Worm (Caenorhabditis elegans) whole organism, L3 larva: ENCODE results near the gene F55G1.1.

Experiments
- R02D3.7 ChIP-seq: fragments of 150-350 bp; optimal IDR thresholded peaks from 2 replicates; lab custom pipeline; 2014; ENCODE audit warnings: missing biosample characterization, missing genetic modification characterization
- ZK546.5 ChIP-seq: sonication (generic microtip); optimal IDR thresholded peaks from 2 replicates; lab custom pipeline; 2017; ENCODE audit warnings: missing biosample characterization, missing genetic modification characterization
- aly-2 ChIP-seq: fragments of 150-350 bp; optimal IDR thresholded peaks from 2 replicates; lab custom pipeline; 2014; ENCODE audit warnings: missing biosample characterization, missing genetic modification characterization
- ama-1 ChIP-seq: fragments of 150-350 bp; optimal IDR thresholded peaks from 2 replicates; lab custom pipeline; 2018
- ceh-16 ChIP-seq: sonication (generic microtip); optimal IDR thresholded peaks from 2 replicates; lab custom pipeline; 2017; ENCODE audit warnings: missing biosample characterization, missing genetic modification characterization
- ceh-28 ChIP-seq: fragments of 150-350 bp; optimal IDR thresholded peaks from 2 replicates; lab custom pipeline; 2014; ENCODE audit warnings: missing biosample characterization, missing genetic modification reagents, missing genetic modification characterization
- ceh-82 ChIP-seq: fragments of 150-350 bp; optimal IDR thresholded peaks from 2 replicates; lab custom pipeline; 2014; ENCODE audit warnings: missing biosample characterization, missing genetic modification characterization
- ceh-9 ChIP-seq: sonication (generic microtip); optimal IDR thresholded peaks from 2 replicates; lab custom pipeline; 2018; ENCODE audit warnings: missing biosample characterization, missing genetic modification characterization
- daf-12 ChIP-seq: fragments of 150-350 bp; optimal IDR thresholded peaks from 2 replicates; lab custom pipeline; 2014; ENCODE audit warnings: missing biosample characterization, missing genetic modification reagents, missing genetic modification characterization
- egl-27 ChIP-seq: sonication (generic microtip); optimal IDR thresholded peaks from 4 replicates; lab custom pipeline; 2017; ENCODE audit warnings: missing biosample characterization, missing genetic modification reagents, missing genetic modification characterization
- egl-5 ChIP-seq: fragments of 150-350 bp; optimal IDR thresholded peaks from 2 replicates; lab custom pipeline; 2017; ENCODE audit warnings: missing biosample characterization, missing genetic modification reagents, missing genetic modification characterization, inconsistent platforms
- elt-1 ChIP-seq: fragments of 150-350 bp; optimal IDR thresholded peaks from 2 replicates; lab custom pipeline; 2014; ENCODE audit warnings: missing biosample characterization, missing genetic modification characterization
- elt-2 ChIP-seq: sonication (generic microtip); optimal IDR thresholded peaks from 2 replicates; lab custom pipeline; 2016; ENCODE audit warnings: missing genetic modification reagents, mild to moderate bottlenecking, missing genetic modification characterization, missing compliant biosample characterization
- elt-3 ChIP-seq, 3 experiments: fragments of 150-350 bp in 1 of 3; sonication (generic microtip) in 2 of 3; optimal IDR thresholded peaks; 2 replicates in 2 of 3; 4 replicates in 1 of 3; lab custom pipeline; 2014 to 2017; ENCODE audit warnings: missing biosample characterization in 3 of 3, missing genetic modification characterization in 3 of 3
- eor-1 ChIP-seq, 2 experiments: fragments of 150-350 bp; optimal IDR thresholded peaks; 2 replicates each; lab custom pipeline; 2014 to 2018; ENCODE audit warnings: missing biosample characterization in 2 of 2, missing genetic modification characterization in 2 of 2
- fkh-10 ChIP-seq: sonication (generic microtip); optimal IDR thresholded peaks from 2 replicates; lab custom pipeline; 2017; ENCODE audit warnings: missing biosample characterization, missing genetic modification reagents, missing genetic modification characterization
- fkh-2 ChIP-seq: fragments of 150-350 bp; optimal IDR thresholded peaks from 2 replicates; lab custom pipeline; 2014; ENCODE audit warnings: missing biosample characterization, missing genetic modification reagents, missing genetic modification characterization
- fos-1 ChIP-seq: fragments of 150-350 bp; optimal IDR thresholded peaks from 2 replicates; lab custom pipeline; 2014; ENCODE audit warnings: missing biosample characterization, missing genetic modification characterization
- hmg-11 ChIP-seq: sonication (generic microtip); optimal IDR thresholded peaks from 2 replicates; lab custom pipeline; 2016; ENCODE audit warnings: missing genetic modification characterization, missing compliant biosample characterization
- jun-1 ChIP-seq: fragments of 150-350 bp; optimal IDR thresholded peaks from 2 replicates; lab custom pipeline; 2014; ENCODE audit warnings: missing biosample characterization, missing genetic modification reagents, missing genetic modification characterization
- lin-15B ChIP-seq: fragments of 150-350 bp; optimal IDR thresholded peaks from 2 replicates; lab custom pipeline; 2014; ENCODE audit warnings: missing biosample characterization, missing genetic modification characterization
- lin-39 ChIP-seq: fragments of 150-350 bp; optimal IDR thresholded peaks from 2 replicates; lab custom pipeline; 2018; ENCODE audit warnings: missing biosample characterization, missing genetic modification reagents, missing genetic modification characterization
- lsy-12 ChIP-seq: sonication (generic microtip); optimal IDR thresholded peaks from 2 replicates; lab custom pipeline; 2016; ENCODE audit warnings: mild to moderate bottlenecking, missing genetic modification characterization, missing compliant biosample characterization
- mml-1 ChIP-seq: fragments of 150-350 bp; sonication (generic microtip); optimal IDR thresholded peaks from 3 replicates; lab custom pipeline; 2014; ENCODE audit warnings: missing biosample characterization, missing genetic modification characterization
- nfya-1 ChIP-seq: sonication (generic microtip); optimal IDR thresholded peaks from 2 replicates; lab custom pipeline; 2017; ENCODE audit warnings: missing genetic modification characterization, mild to moderate bottlenecking, missing compliant biosample characterization, antibody characterized with exemption, moderate library complexity; ENCODE audit not compliant: insufficient read depth
- nhr-12 ChIP-seq: fragments of 150-350 bp; optimal IDR thresholded peaks from 2 replicates; lab custom pipeline; 2014; ENCODE audit warnings: missing biosample characterization, missing genetic modification characterization
- nhr-23 ChIP-seq: fragments of 150-350 bp; optimal IDR thresholded peaks from 2 replicates; lab custom pipeline; 2014; ENCODE audit warnings: missing biosample characterization, missing genetic modification reagents, missing genetic modification characterization
- nhr-237 ChIP-seq: fragments of 150-350 bp; optimal IDR thresholded peaks from 2 replicates; lab custom pipeline; 2014; ENCODE audit warnings: missing biosample characterization, missing genetic modification characterization
- nhr-28 ChIP-seq: fragments of 150-350 bp; optimal IDR thresholded peaks from 2 replicates; lab custom pipeline; 2014; ENCODE audit warnings: missing biosample characterization, missing genetic modification characterization
- nhr-43 ChIP-seq: sonication (generic microtip); optimal IDR thresholded peaks from 2 replicates; lab custom pipeline; 2016; ENCODE audit warnings: mild to moderate bottlenecking, missing genetic modification characterization, missing compliant biosample characterization; ENCODE audit not compliant: poor library complexity, severe bottlenecking
- nhr-67 ChIP-seq: fragments of 150-350 bp; optimal IDR thresholded peaks from 2 replicates; lab custom pipeline; 2014; ENCODE audit warnings: missing biosample characterization, missing genetic modification characterization
- nhr-76 ChIP-seq: fragments of 150-350 bp; sonication (generic microtip); optimal IDR thresholded peaks from 5 replicates; lab custom pipeline; 2014; ENCODE audit warnings: missing biosample characterization, missing genetic modification characterization
- nhr-77 ChIP-seq: fragments of 150-350 bp; optimal IDR thresholded peaks from 2 replicates; lab custom pipeline; 2014; ENCODE audit warnings: missing biosample characterization, missing genetic modification characterization
- pha-4 ChIP-seq: fragments of 150-350 bp; optimal IDR thresholded peaks from 2 replicates; lab custom pipeline; 2014; ENCODE audit warnings: missing biosample characterization, missing genetic modification reagents, missing genetic modification characterization
- pqm-1 ChIP-seq: fragments of 150-350 bp; optimal IDR thresholded peaks from 2 replicates; lab custom pipeline; 2017; ENCODE audit warnings: missing biosample characterization, missing genetic modification characterization, inconsistent platforms
- sea-2 ChIP-seq: fragments of 150-350 bp; sonication (generic microtip); optimal IDR thresholded peaks from 4 replicates; lab custom pipeline; 2014; ENCODE audit warnings: missing biosample characterization, missing genetic modification reagents, missing genetic modification characterization
- skn-1 ChIP-seq: fragments of 150-350 bp; optimal IDR thresholded peaks from 2 replicates; lab custom pipeline; 2014; ENCODE audit warnings: missing biosample characterization, missing genetic modification characterization
- snpc-4 ChIP-seq: fragments of 150-350 bp; optimal IDR thresholded peaks from 2 replicates; lab custom pipeline; 2014; ENCODE audit warnings: missing biosample characterization, missing genetic modification characterization
- tbx-2 ChIP-seq: sonication (generic microtip); optimal IDR thresholded peaks from 2 replicates; lab custom pipeline; 2016; ENCODE audit warnings: mild to moderate bottlenecking, missing genetic modification characterization, missing compliant biosample characterization
- unc-39 ChIP-seq: sonication (generic microtip); optimal IDR thresholded peaks from 4 replicates; lab custom pipeline; 2017; ENCODE audit warnings: missing biosample characterization, missing genetic modification characterization
- zag-1 ChIP-seq: fragments of 150-350 bp; optimal IDR thresholded peaks from 2 replicates; lab custom pipeline; 2014; ENCODE audit warnings: missing biosample characterization, missing genetic modification characterization
- ztf-11 ChIP-seq: fragments of 150-350 bp; optimal IDR thresholded peaks from 2 replicates; lab custom pipeline; 2014; ENCODE audit warnings: missing biosample characterization, missing genetic modification characterization

Gene F55G1.1

ce11 chrIV:7500924-7501323, 9.4 kb downstream of the F55G1.1 start:
- no peak for TF ChIP-seq nhr-77
- TF ChIP-seq elt-1: peak; percentile 64

- TF ChIP-seq nhr-43 (tag; lab: Kevin White, UChicago): no peak
- TF ChIP-seq ceh-9 (tag; lab: Kevin White, UChicago): no peak
- no peak for TF ChIP-seq ama-1
- no peak for TF ChIP-seq ceh-82 (tag; lab: Kevin White, UChicago)
- TF ChIP-seq elt-2 (tag; lab: Kevin White, UChicago): peak; percentile 46
These were observed 9.8 kb downstream of the F55G1.1 start, which contains the start of gene F55G1.15 for ce11 chrIV:7501337-7501736. Gene F55G1.15, minus strand, starts transcription at chrIV:7501437.

DNA sequence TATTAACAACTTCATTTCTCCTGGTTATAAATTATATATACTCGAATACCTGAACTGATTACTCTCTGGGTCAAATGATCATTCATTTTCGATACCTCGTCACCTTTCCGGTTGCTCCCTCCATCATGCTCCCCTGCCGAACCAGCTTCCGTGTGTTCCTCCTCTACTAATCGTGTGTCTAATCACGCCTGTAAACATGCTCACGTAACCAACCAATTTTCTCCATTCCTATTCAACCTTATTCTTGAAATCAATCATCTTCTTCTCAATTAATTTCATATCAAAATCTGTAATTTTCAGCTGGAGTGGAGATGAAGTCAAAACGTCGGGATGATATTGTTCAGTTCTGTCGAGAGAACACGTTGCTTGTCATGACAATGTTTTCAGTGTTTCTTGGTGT, 11.8 kb downstream of the F55G1.1 start, which contains the start of gene glt-6:
TSS of gene glt-6 (plus strand) at position 301 of the 400 bp plus-strand sequence.
- TF ChIP-seq nhr-23 (tag; lab: Kevin White, UChicago): no peak
- no peak for TF ChIP-seq ztf-11 (tag; lab: Kevin White, UChicago)
- TF ChIP-seq eor-1 (tag; optimal IDR thresholded peaks at IDR 0.05; lab: Kevin White, UChicago): no peak
- TF ChIP-seq ZK546.5 (tag; lab: Kevin White, UChicago): no peak
- TF ChIP-seq nhr-28: no peak
- no peak for TF ChIP-seq fkh-10 (GFP tag; lab: Kevin White, UChicago)
- no peak for TF ChIP-seq jun-1 (tag; lab: Kevin White, UChicago)
- TF ChIP-seq ceh-16: no peak
- TF ChIP-seq daf-12: no peak
- TF ChIP-seq nhr-237: no peak
- no peak for TF ChIP-seq elt-3 (tag; optimal IDR thresholded peaks at IDR 0.05; lab: Kevin White, UChicago)
- no peak for TF ChIP-seq ceh-9 (tag; lab: Kevin White, UChicago)
- no peak for TF ChIP-seq nfya-1 (tag; lab: Kevin White, UChicago)
- TF ChIP-seq aly-2 (tag; lab: Kevin White, UChicago): no peak
- TF ChIP-seq fkh-2 (tag; lab: Kevin White, UChicago): no peak
- TF ChIP-seq egl-5 (tag; lab: Kevin White, UChicago): no peak
- no peak for TF ChIP-seq snpc-4 (tag; lab: Kevin White, UChicago)
- TF ChIP-seq lin-15B (tag; lab: Kevin White, UChicago): no peak
- TF ChIP-seq pqm-1 (tag; lab: Kevin White, UChicago): no peak
- no peak for TF ChIP-seq nhr-67

ce11 chrIV:7505866-7506488, 14.4 kb downstream of the F55G1.1 start:
- no peak for TF ChIP-seq ZK546.5 (tag; lab: Kevin White, UChicago)
- no peak for TF ChIP-seq zag-1 (tag; lab: Kevin White, UChicago)
- TF ChIP-seq pqm-1 (tag; lab: Kevin White, UChicago): peak; percentile 4
- TF ChIP-seq nhr-43 (tag; lab: Kevin White, UChicago): peak; percentile 54
- TF ChIP-seq ceh-28: no peak
- TF ChIP-seq nhr-28: no peak
- no peak for TF ChIP-seq skn-1
- peak; percentile 44 for TF ChIP-seq aly-2 (tag; lab: Kevin White, UChicago)
- no peak for TF ChIP-seq nhr-12 (tag; lab: Kevin White, UChicago)
- TF ChIP-seq elt-1: no peak
- no peak for TF ChIP-seq nhr-76 (tag; lab: Kevin White, UChicago)
- TF ChIP-seq egl-27 (tag; lab: Kevin White, UChicago): no peak
- TF ChIP-seq elt-3 (tag; optimal IDR thresholded peaks at IDR 0.05; lab: Kevin White, UChicago): no peak
- TF ChIP-seq pha-4: peak; percentile 65
- TF ChIP-seq hmg-11: no peak
- TF ChIP-seq eor-1 (tag; optimal IDR thresholded peaks at IDR 0.05; lab: Kevin White, UChicago): no peak
- TF ChIP-seq mml-1 (tag; lab: Kevin White, UChicago): no peak
- peak; percentile 30 for TF ChIP-seq R02D3.7 (tag; lab: Kevin White, UChicago)
- TF ChIP-seq unc-39 (tag; lab: Kevin White, UChicago): no peak
- TF ChIP-seq tbx-2 (tag; lab: Kevin White, UChicago): no peak
- no peak for TF ChIP-seq fkh-2 (tag; lab: Kevin White, UChicago)
- peak; percentile 95 for TF ChIP-seq ama-1
- no peak for TF ChIP-seq ceh-16
- no peak for TF ChIP-seq ceh-9 (tag; lab: Kevin White, UChicago)
- TF ChIP-seq snpc-4 (tag; lab: Kevin White, UChicago): no peak
- peak; percentile 48 for TF ChIP-seq lsy-12 (tag; lab: Kevin White, UChicago)
- no peak for TF ChIP-seq nhr-77
- TF ChIP-seq sea-2 (GFP tag; lab: Kevin White, UChicago): no peak
- no peak for TF ChIP-seq nfya-1 (tag; lab: Kevin White, UChicago)
- TF ChIP-seq fos-1 (tag; lab: Kevin White, UChicago): no peak
- peak; percentile 38 for TF ChIP-seq elt-2 (tag; lab: Kevin White, UChicago)
- peak; percentile 25 for TF ChIP-seq lin-39 (tag; lab: Kevin White, UChicago)
- no peak for TF ChIP-seq egl-5 (tag; lab: Kevin White, UChicago)
